Fruit fly (Drosophila melanogaster) whole organism, prepupa: Measurements from ENCODE around the gene sls.

Experiments
- Blimp-1 ChIP-seq: fragments of 200-800 bp; sonication (Bioruptor generic); optimal IDR thresholded peaks from 3 replicates; lab custom pipeline; 2017; ENCODE audit warnings: missing biosample characterization, missing genetic modification characterization, mild to moderate bottlenecking, moderate library complexity, missing genetic modification reagents
- CG10631 ChIP-seq: fragments of 200-800 bp; sonication (Bioruptor generic); optimal IDR thresholded peaks from 2 replicates; lab custom pipeline; 2016; ENCODE audit warnings: missing biosample characterization, missing genetic modification characterization
- CG10669 ChIP-seq: fragments of 200-800 bp; sonication (Bioruptor generic); optimal IDR thresholded peaks from 3 replicates; lab custom pipeline; 2018; ENCODE audit warnings: missing biosample characterization, mild to moderate bottlenecking, missing genetic modification characterization, moderate library complexity
- CG11294 ChIP-seq: fragments of 200-800 bp; sonication (Bioruptor generic); IDR thresholded peaks from 2 replicates; pipeline ENCODE4 v1.3.6; 2022; ENCODE audit warnings: missing biosample characterization, missing genetic modification characterization
- CG11762 ChIP-seq: fragments of 200-800 bp; sonication (Bioruptor generic); optimal IDR thresholded peaks from 3 replicates; lab custom pipeline; 2016; ENCODE audit warnings: missing biosample characterization, missing genetic modification characterization; ENCODE audit not compliant: insufficient read depth
- CG11902 ChIP-seq: fragments of 200-800 bp; sonication (Bioruptor generic); optimal IDR thresholded peaks from 3 replicates; lab custom pipeline; 2016; ENCODE audit warnings: missing biosample characterization, missing genetic modification characterization
- CG15336 ChIP-seq: fragments of 200-800 bp; sonication (Bioruptor generic); IDR thresholded peaks from 2 replicates; pipeline ENCODE4 v1.3.6; 2022; ENCODE audit warnings: missing biosample characterization, missing genetic modification characterization
- CG32006 ChIP-seq: fragments of 200-800 bp; sonication (Bioruptor generic); optimal IDR thresholded peaks from 3 replicates; lab custom pipeline; 2017; ENCODE audit warnings: missing biosample characterization, mild to moderate bottlenecking, missing genetic modification characterization
- CG3919 ChIP-seq: fragments of 200-800 bp; sonication (Bioruptor generic); optimal IDR thresholded peaks from 3 replicates; lab custom pipeline; 2016; ENCODE audit warnings: missing biosample characterization, missing genetic modification characterization
- CG4318 ChIP-seq: fragments of 200-800 bp; sonication (Bioruptor generic); optimal IDR thresholded peaks from 3 replicates; lab custom pipeline; 2017; ENCODE audit warnings: missing biosample characterization, mild to moderate bottlenecking, missing genetic modification characterization
- CG6163 ChIP-seq: fragments of 200-800 bp; sonication (Bioruptor generic); IDR thresholded peaks from 3 replicates; pipeline ENCODE4 v1.3.6; 2022; ENCODE audit warnings: missing biosample characterization, missing genetic modification characterization
- CG6276 ChIP-seq: fragments of 200-800 bp; sonication (Bioruptor generic); optimal IDR thresholded peaks from 2 replicates; lab custom pipeline; 2017; ENCODE audit warnings: missing biosample characterization, mild to moderate bottlenecking, missing genetic modification characterization
- CG6808 ChIP-seq: fragments of 200-800 bp; sonication (Bioruptor generic); optimal IDR thresholded peaks from 3 replicates; lab custom pipeline; 2017; ENCODE audit warnings: missing biosample characterization, missing genetic modification characterization, mild to moderate bottlenecking, moderate library complexity, missing genetic modification reagents
- CG6854 ChIP-seq: fragments of 200-800 bp; sonication (Bioruptor generic); optimal IDR thresholded peaks from 2 replicates; lab custom pipeline; 2017; ENCODE audit warnings: missing biosample characterization, mild to moderate bottlenecking, missing genetic modification characterization
- CG7368 ChIP-seq: fragments of 200-800 bp; sonication (Bioruptor generic); optimal IDR thresholded peaks from 3 replicates; lab custom pipeline; 2016; ENCODE audit warnings: missing biosample characterization, missing genetic modification characterization
- CG8119 ChIP-seq: fragments of 200-800 bp; sonication (Bioruptor generic); IDR thresholded peaks from 3 replicates; pipeline ENCODE4 v1.3.6; 2022; ENCODE audit warnings: missing biosample characterization, missing genetic modification characterization
- CG8319 ChIP-seq: fragments of 200-800 bp; sonication (Bioruptor generic); optimal IDR thresholded peaks from 3 replicates; lab custom pipeline; 2016; ENCODE audit warnings: missing biosample characterization, missing genetic modification characterization
- CG8632 ChIP-seq: fragments of 200-800 bp; sonication (Bioruptor generic); optimal IDR thresholded peaks from 3 replicates; lab custom pipeline; 2016; ENCODE audit warnings: missing biosample characterization, missing genetic modification characterization
- CG9139 ChIP-seq: fragments of 200-800 bp; sonication (Bioruptor generic); optimal IDR thresholded peaks from 3 replicates; lab custom pipeline; 2017; ENCODE audit warnings: missing biosample characterization, mild to moderate bottlenecking, missing genetic modification characterization
- Eip75B ChIP-seq: fragments of 200-800 bp; sonication (Bioruptor generic); optimal IDR thresholded peaks from 3 replicates; lab custom pipeline; 2016; ENCODE audit warnings: missing biosample characterization, missing genetic modification characterization
- Eip78C ChIP-seq: fragments of 200-800 bp; sonication (Bioruptor generic); peaks from one replicate; lab custom pipeline; 2016; ENCODE audit warnings: missing biosample characterization, missing genetic modification characterization
- Eip93F ChIP-seq: fragments of 200-800 bp; sonication (Bioruptor generic); optimal IDR thresholded peaks from 2 replicates; lab custom pipeline; 2016; ENCODE audit warnings: missing biosample characterization, mild to moderate bottlenecking, missing genetic modification characterization
- Hr38 ChIP-seq: sonication (Bioruptor generic); optimal IDR thresholded peaks from 2 replicates; lab custom pipeline; 2016; ENCODE audit warnings: missing biosample characterization, missing genetic modification characterization
- Hr4 ChIP-seq: fragments of 200-800 bp; sonication (Bioruptor generic); optimal IDR thresholded peaks from 3 replicates; lab custom pipeline; 2016; ENCODE audit warnings: missing biosample characterization, missing genetic modification characterization
- Lpt ChIP-seq: fragments of 200-800 bp; sonication (Bioruptor generic); optimal IDR thresholded peaks from 3 replicates; lab custom pipeline; 2016; ENCODE audit warnings: missing biosample characterization, missing genetic modification characterization
- Met ChIP-seq: fragments of 200-800 bp; sonication (Bioruptor generic); optimal IDR thresholded peaks from 3 replicates; lab custom pipeline; 2016; ENCODE audit warnings: missing biosample characterization, missing genetic modification characterization
- OdsH ChIP-seq: fragments of 200-800 bp; sonication (Bioruptor generic); optimal IDR thresholded peaks from 3 replicates; lab custom pipeline; 2016; ENCODE audit warnings: missing biosample characterization, missing genetic modification characterization
- Smox ChIP-seq: fragments of 200-800 bp; sonication (Bioruptor generic); optimal IDR thresholded peaks from 3 replicates; lab custom pipeline; 2016; ENCODE audit warnings: missing biosample characterization, missing genetic modification characterization
- Sox102F ChIP-seq: fragments of 200-800 bp; sonication (Bioruptor generic); optimal IDR thresholded peaks from 2 replicates; lab custom pipeline; 2016; ENCODE audit warnings: missing biosample characterization, mild to moderate bottlenecking, missing genetic modification characterization
- Sox15 ChIP-seq: fragments of 200-800 bp; sonication (Bioruptor generic); optimal IDR thresholded peaks from 3 replicates; lab custom pipeline; 2016; ENCODE audit warnings: missing biosample characterization, missing genetic modification characterization
- achi ChIP-seq: fragments of 200-800 bp; sonication (Bioruptor generic); optimal IDR thresholded peaks from 3 replicates; lab custom pipeline; 2016; ENCODE audit warnings: missing biosample characterization, missing genetic modification characterization
- acj6 ChIP-seq: fragments of 200-800 bp; sonication (Bioruptor generic); optimal IDR thresholded peaks from 3 replicates; lab custom pipeline; 2016; ENCODE audit warnings: missing biosample characterization, missing genetic modification characterization
- dac ChIP-seq: fragments of 200-800 bp; sonication (Bioruptor generic); optimal IDR thresholded peaks from 2 replicates; lab custom pipeline; 2017; ENCODE audit warnings: missing biosample characterization, mild to moderate bottlenecking, missing genetic modification characterization
- dsx ChIP-seq: fragments of 200-800 bp; optimal IDR thresholded peaks from 3 replicates; lab custom pipeline; 2019; ENCODE audit warnings: missing biosample characterization, mild to moderate bottlenecking, missing genetic modification characterization, moderate library complexity; ENCODE audit not compliant: poor library complexity, severe bottlenecking
- esn ChIP-seq: fragments of 200-800 bp; sonication (Bioruptor generic); optimal IDR thresholded peaks from 2 replicates; lab custom pipeline; 2016; ENCODE audit warnings: missing biosample characterization, mild to moderate bottlenecking, missing genetic modification characterization, moderate library complexity
- fd59A ChIP-seq: fragments of 200-800 bp; sonication (Bioruptor generic); optimal IDR thresholded peaks from 2 replicates; lab custom pipeline; 2017; ENCODE audit warnings: missing biosample characterization, mild to moderate bottlenecking, missing genetic modification characterization, missing genetic modification reagents
- fd85E ChIP-seq: fragments of 200-800 bp; sonication (Bioruptor generic); optimal IDR thresholded peaks from 3 replicates; lab custom pipeline; 2016; ENCODE audit warnings: missing biosample characterization, missing genetic modification characterization
- fkh ChIP-seq: fragments of 200-800 bp; sonication (Bioruptor generic); optimal IDR thresholded peaks from 3 replicates; lab custom pipeline; 2017; ENCODE audit warnings: missing biosample characterization, mild to moderate bottlenecking, missing genetic modification characterization, moderate library complexity
- lz ChIP-seq: fragments of 200-800 bp; sonication (Bioruptor generic); optimal IDR thresholded peaks from 3 replicates; lab custom pipeline; 2016; ENCODE audit warnings: missing biosample characterization, missing genetic modification characterization
- pdm3 ChIP-seq: fragments of 200-800 bp; sonication (Bioruptor generic); optimal IDR thresholded peaks from 3 replicates; lab custom pipeline; 2016; ENCODE audit warnings: missing biosample characterization, missing genetic modification characterization
- salr ChIP-seq, 2 experiments: fragments of 200-800 bp; sonication (Bioruptor generic); optimal IDR thresholded peaks; 3 replicates each; lab custom pipeline; 2016 to 2018; ENCODE audit warnings: missing biosample characterization in 2 of 2, missing genetic modification characterization in 2 of 2, mild to moderate bottlenecking in 1 of 2
- ss ChIP-seq, 2 experiments: fragments of 200-800 bp; sonication (Bioruptor generic); optimal IDR thresholded peaks; 2 replicates in 1 of 2; 3 replicates in 1 of 2; lab custom pipeline; 2017 to 2018; ENCODE audit warnings: mild to moderate bottlenecking in 2 of 2, missing biosample characterization in 2 of 2, missing genetic modification characterization in 2 of 2, moderate library complexity in 1 of 2
- svp ChIP-seq: fragments of 200-800 bp; sonication (Bioruptor generic); peaks from one replicate; lab custom pipeline; 2016; ENCODE audit warnings: missing biosample characterization, missing genetic modification characterization
- topi ChIP-seq: fragments of 200-800 bp; sonication (Bioruptor generic); optimal IDR thresholded peaks from 3 replicates; lab custom pipeline; 2016; ENCODE audit warnings: missing biosample characterization, missing genetic modification characterization
- vri ChIP-seq: fragments of 200-800 bp; sonication (Bioruptor generic); optimal IDR thresholded peaks from 3 replicates; lab custom pipeline; 2016; ENCODE audit warnings: missing biosample characterization, mild to moderate bottlenecking, missing genetic modification characterization

sls gene

dm6 chr3L:2162019-2162418 is 46.6 kb upstream of the sls start (continued):
- TF ChIP-seq CG15336 (GFP tag; lab: Robert Waterston, UW) (peak; percentile 97), fd59A (peak; percentile 48), acj6 (GFP tag; lab: Kevin White, UChicago) (peak; percentile 82), Sox15 (peak; percentile 51), dsx (GFP tag; lab: Kevin White, UChicago) (peak; percentile 47), Eip75B (GFP tag; lab: Kevin White, UChicago) (peak; percentile 71), Lpt (GFP tag; lab: Kevin White, UChicago) (peak; percentile 91), CG11902 (GFP tag; lab: Kevin White, UChicago) (peak; percentile 79), topi (GFP tag; lab: Kevin White, UChicago) (peak; percentile 87), vri (GFP tag; lab: Kevin White, UChicago) (peak; percentile 54), CG8119 (GFP tag; lab: Robert Waterston, UW) (peak; percentile 96), CG11294 (peak; percentile 89), CG6276 (GFP tag; lab: Kevin White, UChicago) (peak; percentile 94), CG3919 (peak; percentile 95), Met (GFP tag; lab: Kevin White, UChicago) (peak; percentile 79), CG6163 (GFP tag; lab: Robert Waterston, UW) (peak; percentile 97), esn (GFP tag; lab: Kevin White, UChicago) (peak; percentile 80), CG10669 (peak; percentile 78), CG32006 (GFP tag; lab: Kevin White, UChicago) (peak; percentile 89), svp (GFP tag; lab: Kevin White, UChicago) (peak; percentile 88)
- TF ChIP-seq, all 60 proteins: peak for 59

dm6 chr3L:2159817-2160216 is 44.4 kb upstream of the sls start:
- no peak for TF ChIP-seq acj6 (GFP tag; lab: Kevin White, UChicago)
- TF ChIP-seq pdm3 (GFP tag; lab: Kevin White, UChicago), result no peak
- TF ChIP-seq dac (GFP tag; lab: Kevin White, UChicago), result no peak
- TF ChIP-seq CG10631 (GFP tag; lab: Kevin White, UChicago), result no peak
- TF ChIP-seq Eip78C (GFP tag; lab: Kevin White, UChicago), result peak; percentile 32

dm6 chr3L:2158689-2159310 is 43.4 kb upstream of the sls start:
- no peak for TF ChIP-seq CG8319 (GFP tag; lab: Kevin White, UChicago)
- no peak for TF ChIP-seq Sox15
- no peak for TF ChIP-seq Eip75B (GFP tag; lab: Kevin White, UChicago)
- peak; percentile 70 for TF ChIP-seq Eip78C (GFP tag; lab: Kevin White, UChicago)
- TF ChIP-seq esn (GFP tag; lab: Kevin White, UChicago), result peak; percentile 6
- no peak for TF ChIP-seq Eip93F (GFP tag; lab: Kevin White, UChicago)
- no peak for TF ChIP-seq CG11762
- no peak for TF ChIP-seq vri (GFP tag; lab: Kevin White, UChicago)
- no peak for TF ChIP-seq salr (GFP tag; optimal IDR thresholded peaks at IDR 0.05; lab: Kevin White, UChicago)
- TF ChIP-seq Smox (GFP tag; lab: Kevin White, UChicago), result no peak
- TF ChIP-seq CG15336 (GFP tag; lab: Robert Waterston, UW), result peak; percentile 50; the same call in 1 of the 2 replicates
- peak; percentile 67 for TF ChIP-seq CG8119 (GFP tag; lab: Robert Waterston, UW)
- no peak for TF ChIP-seq CG8632
- no peak for TF ChIP-seq dsx (GFP tag; lab: Kevin White, UChicago)
- peak; percentile 69 for TF ChIP-seq CG32006 (GFP tag; lab: Kevin White, UChicago)
- no peak for TF ChIP-seq ss (GFP tag; optimal IDR thresholded peaks at IDR 0.05; lab: Kevin White, UChicago)
- TF ChIP-seq pdm3 (GFP tag; lab: Kevin White, UChicago), result peak; percentile 34
- no peak for TF ChIP-seq Hr38 (GFP tag; lab: Kevin White, UChicago)
- TF ChIP-seq CG6808 (GFP tag; lab: Kevin White, UChicago), result no peak
- peak; percentile 1 for TF ChIP-seq OdsH
- peak; percentile 61; the same call in 1 of the 3 replicates for TF ChIP-seq CG6163 (GFP tag; lab: Robert Waterston, UW)
- no peak for TF ChIP-seq achi (GFP tag; lab: Kevin White, UChicago)
- no peak for TF ChIP-seq fd85E (GFP tag; lab: Kevin White, UChicago)
- TF ChIP-seq CG4318 (GFP tag; lab: Kevin White, UChicago), result no peak
- no peak for TF ChIP-seq fkh (GFP tag; lab: Kevin White, UChicago)
- TF ChIP-seq CG6854 (GFP tag; lab: Kevin White, UChicago), result no peak
- no peak for TF ChIP-seq Sox102F (GFP tag; lab: Kevin White, UChicago)
- TF ChIP-seq CG11902 (GFP tag; lab: Kevin White, UChicago), result no peak
- no peak for TF ChIP-seq CG9139 (GFP tag; lab: Kevin White, UChicago)
- no peak for TF ChIP-seq Blimp-1 (GFP tag; lab: Kevin White, UChicago)
- no peak for TF ChIP-seq CG7368 (GFP tag; lab: Kevin White, UChicago)
- peak; percentile 56 for TF ChIP-seq Hr4 (GFP tag; lab: Kevin White, UChicago)
- peak; percentile 18 for TF ChIP-seq lz (GFP tag; lab: Kevin White, UChicago)
- no peak for TF ChIP-seq CG10669
